Worm (Caenorhabditis elegans) whole organism, mixed stage, embryonic: Measurements from ENCODE around the gene str-31.

Experiments
- ceh-83 ChIP-seq: fragments of 200-800 bp; sonication (Bioruptor generic); optimal IDR thresholded peaks from 2 replicates; lab custom pipeline; 2018; ENCODE audit warnings: mild to moderate bottlenecking, missing genetic modification characterization, missing compliant biosample characterization
- mep-1 ChIP-seq: fragments of 150-350 bp; optimal IDR thresholded peaks from 2 replicates; lab custom pipeline; 2017; ENCODE audit warnings: missing biosample characterization, missing genetic modification reagents, missing genetic modification characterization, inconsistent platforms
- pha-4 ChIP-seq: fragments of 150-350 bp; optimal IDR thresholded peaks from 2 replicates; lab custom pipeline; 2018; ENCODE audit warnings: missing biosample characterization, missing genetic modification reagents, missing genetic modification characterization
- snpc-4 ChIP-seq: fragments of 150-350 bp; optimal IDR thresholded peaks from 2 replicates; lab custom pipeline; 2014; ENCODE audit warnings: missing biosample characterization, missing genetic modification characterization

DNA sequence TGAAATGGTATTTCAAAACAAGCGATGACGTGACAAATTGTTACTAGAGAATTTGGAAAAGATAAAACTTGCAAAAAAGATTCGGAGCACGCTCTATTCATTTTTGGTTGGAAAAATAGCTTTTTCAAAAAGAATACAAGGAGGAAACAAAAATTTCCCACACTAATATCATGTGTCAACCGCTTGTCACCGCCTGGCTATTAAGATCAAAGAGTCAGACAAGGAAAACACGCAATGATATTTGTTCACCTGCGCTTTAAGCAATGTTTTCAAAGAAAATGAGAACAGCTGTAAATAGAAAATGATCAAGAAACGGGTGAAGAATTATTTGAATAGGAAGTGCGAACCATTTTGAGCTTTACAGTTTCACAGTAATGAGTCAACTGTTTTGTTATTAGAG lies 31.7 kb downstream of the str-31 start, which contains the start of gene srh-125:
- TF ChIP-seq snpc-4 (tag; lab: Kevin White, UChicago) (no peak), mep-1 (tag; lab: Kevin White, UChicago) (no peak), pha-4 (no peak), ceh-83 (GFP tag; lab: Kevin White, UChicago) (no peak)
